Fruit fly (Drosophila melanogaster) whole organism, pupa: ENCODE results near the gene mTerf5.

Experiments used
- CG10348 ChIP-seq: fragments of 200-800 bp; sonication (Bioruptor generic); IDR thresholded peaks from 2 replicates; pipeline ENCODE4 v1.3.6; 2022; ENCODE audit warnings: missing biosample characterization, missing genetic modification characterization
- CG12605 ChIP-seq: fragments of 200-800 bp; sonication (Bioruptor generic); IDR thresholded peaks from 2 replicates; pipeline ENCODE4 v1.3.6; 2022; ENCODE audit warnings: missing biosample characterization, missing genetic modification characterization
- CG13204 ChIP-seq: fragments of 200-800 bp; sonication (Bioruptor generic); optimal IDR thresholded peaks from 2 replicates; lab custom pipeline; 2018; ENCODE audit warnings: missing biosample characterization, mild to moderate bottlenecking, missing genetic modification characterization, moderate library complexity
- CG14655 ChIP-seq: fragments of 200-800 bp; sonication (Bioruptor generic); optimal IDR thresholded peaks from 3 replicates; lab custom pipeline; 2017; ENCODE audit warnings: mild to moderate bottlenecking, missing biosample characterization, missing genetic modification reagents, missing genetic modification characterization
- CG15710 ChIP-seq: fragments of 200-800 bp; sonication (Bioruptor generic); optimal IDR thresholded peaks from 2 replicates; lab custom pipeline; 2018; ENCODE audit warnings: missing biosample characterization, mild to moderate bottlenecking, missing genetic modification characterization, moderate library complexity
- CG17806 ChIP-seq: fragments of 200-800 bp; sonication (Bioruptor generic); optimal IDR thresholded peaks from 2 replicates; lab custom pipeline; 2018; ENCODE audit warnings: missing biosample characterization, mild to moderate bottlenecking, missing genetic modification characterization, moderate library complexity
- CG32121 ChIP-seq: fragments of 200-800 bp; sonication (Bioruptor generic); IDR thresholded peaks from 2 replicates; pipeline ENCODE4 v1.3.6; 2022; ENCODE audit warnings: missing biosample characterization, missing genetic modification characterization
- CG34367 ChIP-seq: fragments of 200-800 bp; sonication (Bioruptor generic); optimal IDR thresholded peaks from 2 replicates; lab custom pipeline; 2018; ENCODE audit warnings: missing biosample characterization, mild to moderate bottlenecking, missing genetic modification characterization
- CG4496 ChIP-seq: fragments of 200-800 bp; sonication (Bioruptor generic); IDR thresholded peaks from 3 replicates; pipeline ENCODE4 v1.3.6; 2022; ENCODE audit warnings: missing biosample characterization, missing genetic modification characterization
- CG8159 ChIP-seq: fragments of 200-800 bp; sonication (Bioruptor generic); optimal IDR thresholded peaks from 3 replicates; lab custom pipeline; 2018; ENCODE audit warnings: missing biosample characterization, mild to moderate bottlenecking, missing genetic modification characterization, moderate library complexity
- CG8301 ChIP-seq: fragments of 200-800 bp; sonication (Bioruptor generic); optimal IDR thresholded peaks from 2 replicates; lab custom pipeline; 2018; ENCODE audit warnings: missing biosample characterization, mild to moderate bottlenecking, missing genetic modification characterization
- CG9948 ChIP-seq: fragments of 200-800 bp; sonication (Bioruptor generic); optimal IDR thresholded peaks from 2 replicates; lab custom pipeline; 2018; ENCODE audit warnings: missing biosample characterization, mild to moderate bottlenecking, missing genetic modification characterization, moderate library complexity
- D1 ChIP-seq: fragments of 200-800 bp; sonication (Bioruptor generic); optimal IDR thresholded peaks from 2 replicates; lab custom pipeline; 2018; ENCODE audit warnings: missing biosample characterization, mild to moderate bottlenecking, missing genetic modification characterization, moderate library complexity
- EcR ChIP-seq: fragments of 200-800 bp; sonication (Bioruptor generic); optimal IDR thresholded peaks from 3 replicates; lab custom pipeline; 2019; ENCODE audit warnings: missing biosample characterization, missing genetic modification characterization, mild to moderate bottlenecking, moderate library complexity, missing genetic modification reagents
- Ets98B ChIP-seq: fragments of 200-800 bp; sonication (Bioruptor generic); IDR thresholded peaks from 2 replicates; pipeline ENCODE4 v1.3.6; 2022; ENCODE audit warnings: missing biosample characterization, missing genetic modification characterization
- Pif1A ChIP-seq: fragments of 200-800 bp; sonication (Bioruptor generic); optimal IDR thresholded peaks from 3 replicates; lab custom pipeline; 2016; ENCODE audit warnings: missing biosample characterization, missing genetic modification characterization
- Pif1B ChIP-seq: fragments of 200-800 bp; sonication (Bioruptor generic); optimal IDR thresholded peaks from 3 replicates; lab custom pipeline; 2016; ENCODE audit warnings: missing biosample characterization, missing genetic modification characterization
- Snoo ChIP-seq: fragments of 200-800 bp; sonication (Bioruptor generic); optimal IDR thresholded peaks from 3 replicates; lab custom pipeline; 2017; ENCODE audit warnings: missing biosample characterization, mild to moderate bottlenecking, missing genetic modification characterization, inconsistent platforms
- fd96Ca ChIP-seq: fragments of 200-800 bp; sonication (Bioruptor generic); IDR thresholded peaks from 3 replicates; pipeline ENCODE4 v1.3.6; 2022; ENCODE audit warnings: missing biosample characterization, missing genetic modification characterization
- gl ChIP-seq: fragments of 200-800 bp; sonication (Bioruptor generic); optimal IDR thresholded peaks from 2 replicates; lab custom pipeline; 2018; ENCODE audit warnings: missing biosample characterization, mild to moderate bottlenecking, missing genetic modification characterization
- rn ChIP-seq: fragments of 200-800 bp; sonication (Bioruptor generic); IDR thresholded peaks from 2 replicates; pipeline ENCODE4 v1.3.6; 2022; ENCODE audit warnings: missing biosample characterization, missing genetic modification characterization

mTerf5 gene

DNA sequence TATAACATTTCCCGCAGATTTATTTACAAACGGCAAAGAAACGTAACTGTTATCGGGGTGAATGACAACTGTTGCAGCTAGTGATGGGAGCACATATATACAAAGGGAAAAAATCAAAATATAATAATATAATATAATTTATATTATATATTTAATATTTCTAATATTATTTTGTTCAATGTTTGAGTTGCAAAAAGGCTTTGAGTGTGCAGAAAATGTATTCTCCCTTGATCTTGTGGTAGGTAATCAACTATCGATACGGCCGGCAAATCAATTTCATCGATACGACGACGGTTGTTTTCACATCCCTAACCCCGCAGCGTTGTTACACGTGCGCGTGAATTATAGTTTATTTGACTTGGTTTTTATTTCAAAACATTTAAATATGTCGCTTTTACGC is at the start of gene mTerf5, which contains the start of gene Non3:
Gene mTerf5 (minus strand): TSS at position 249 of the 400 bp plus-strand sequence.
Gene Non3 (plus strand): TSS at position 289 of the 400 bp plus-strand sequence.
- TF ChIP-seq Ets98B (peak; percentile 32; the same call in 1 of the 2 replicates), CG17806 (tag; lab: Kevin White, UChicago) (peak; percentile 37), Snoo (tag; lab: Kevin White, UChicago) (peak; percentile 33), D1 (tag; lab: Kevin White, UChicago) (no peak), CG9948 (tag; lab: Kevin White, UChicago) (peak; percentile 5), CG34367 (tag; lab: Kevin White, UChicago) (no peak), CG32121 (GFP tag; lab: Robert Waterston, UW) (0 out of 2 replicates have a peak, but pooled peaks have one; percentile 35), CG12605 (peak; percentile 25; the same call in 1 of the 2 replicates), fd96Ca (peak; percentile 61; the same call in 2 of the 3 replicates), CG15710 (tag; lab: Kevin White, UChicago) (peak; percentile 49), rn (no peak), CG8159 (tag; lab: Kevin White, UChicago) (peak; percentile 42), EcR (GFP tag; lab: Kevin White, UChicago) (peak; percentile 86)

DNA sequence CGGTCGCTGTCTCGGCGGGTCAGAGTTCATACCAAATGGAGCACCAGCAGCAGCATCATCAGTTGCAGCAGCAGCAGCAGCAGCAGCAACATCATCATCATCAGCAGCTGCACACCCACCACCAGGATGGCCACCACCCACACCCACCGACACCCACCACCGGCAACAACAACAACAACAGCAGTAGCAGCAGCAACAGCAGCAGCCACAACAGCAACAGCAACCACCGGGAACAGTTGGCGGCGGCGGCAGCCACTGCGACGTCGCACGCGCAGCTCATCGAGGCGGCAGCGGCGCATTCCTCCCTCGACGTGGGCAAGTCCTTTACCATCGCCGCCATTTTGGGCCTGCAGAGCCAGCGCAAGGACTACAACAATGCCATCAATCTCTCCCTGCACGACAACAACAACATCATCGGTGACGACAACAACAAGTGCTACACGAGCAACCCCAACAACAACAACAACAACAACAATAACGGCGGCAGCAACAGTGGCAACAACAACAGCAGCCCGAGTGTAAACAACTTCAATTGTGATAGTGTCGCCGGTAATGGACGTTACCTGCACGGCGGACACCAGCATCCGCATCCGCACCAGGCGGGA is 46.4 kb upstream of the mTerf5 start:
- TF ChIP-seq CG32121 (GFP tag; lab: Robert Waterston, UW) (no peak), CG12605 (no peak), rn (no peak), Snoo (tag; lab: Kevin White, UChicago) (no peak), D1 (tag; lab: Kevin White, UChicago) (no peak), fd96Ca (no peak), CG14655 (GFP tag; lab: Kevin White, UChicago) (no peak), CG4496 (GFP tag; lab: Robert Waterston, UW) (no peak), CG17806 (tag; lab: Kevin White, UChicago) (no peak), EcR (GFP tag; lab: Kevin White, UChicago) (no peak), Pif1A (no peak), CG10348 (GFP tag; lab: Robert Waterston, UW) (no peak), CG34367 (tag; lab: Kevin White, UChicago) (no peak), CG15710 (tag; lab: Kevin White, UChicago) (no peak), CG8301 (tag; lab: Kevin White, UChicago) (no peak), CG8159 (tag; lab: Kevin White, UChicago) (no peak), CG9948 (tag; lab: Kevin White, UChicago) (no peak), gl (no peak), Pif1B (GFP tag; lab: Kevin White, UChicago) (no peak), Ets98B (no peak)

DNA sequence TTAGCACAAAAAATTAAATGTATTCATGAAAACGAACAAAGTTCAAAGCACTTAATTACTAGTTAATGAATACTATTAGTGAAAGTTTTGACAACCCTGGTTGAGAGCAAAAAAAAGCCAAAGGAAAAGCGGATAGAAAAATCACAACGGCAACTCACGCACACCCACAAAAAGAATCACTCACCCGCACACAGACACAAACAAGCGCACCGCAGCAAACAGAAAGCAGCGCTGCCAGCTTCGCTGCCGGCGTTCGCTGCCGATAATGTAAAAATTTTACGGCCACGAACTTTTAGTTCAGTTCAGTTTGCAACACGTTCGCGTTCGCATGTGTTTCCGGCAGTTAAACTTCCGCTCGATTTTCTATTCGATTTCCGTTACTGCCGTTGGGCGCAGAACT is 44.0 kb upstream of the mTerf5 start, which contains the start of gene CG18599:
Gene CG18599 (plus strand): TSS at position 301 of the 400 bp plus-strand sequence.
- no peak for TF ChIP-seq CG12605
- TF ChIP-seq CG32121 (GFP tag; lab: Robert Waterston, UW): no peak
- no peak for TF ChIP-seq CG13204
- TF ChIP-seq, all 21 proteins: peak for 0

DNA sequence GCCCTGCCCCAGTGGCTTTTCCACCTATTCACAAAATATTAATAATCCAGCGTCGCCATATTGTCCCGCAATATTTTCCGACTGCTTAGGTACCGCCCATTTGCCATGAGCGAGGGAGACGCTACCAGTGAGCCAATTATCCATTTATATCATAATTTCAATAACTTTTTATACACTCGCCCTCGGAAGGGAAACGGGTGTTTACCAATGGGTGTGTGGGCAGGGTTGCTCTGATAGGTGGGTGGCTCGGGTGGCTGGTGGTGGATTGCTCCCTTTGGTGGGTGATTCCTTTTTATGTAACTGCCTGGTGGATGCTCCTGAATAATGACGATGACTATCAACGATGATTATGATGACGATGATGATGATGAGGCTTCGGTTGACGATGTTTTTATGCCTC is 43.2 kb upstream of the mTerf5 start:
- TF ChIP-seq Snoo (tag; lab: Kevin White, UChicago) (no peak), CG13204 (no peak), CG12605 (no peak), CG8301 (tag; lab: Kevin White, UChicago) (no peak), CG4496 (GFP tag; lab: Robert Waterston, UW) (no peak), CG10348 (GFP tag; lab: Robert Waterston, UW) (no peak), rn (no peak), Pif1A (no peak), CG15710 (tag; lab: Kevin White, UChicago) (no peak), CG14655 (GFP tag; lab: Kevin White, UChicago) (no peak), D1 (tag; lab: Kevin White, UChicago) (no peak), CG9948 (tag; lab: Kevin White, UChicago) (no peak), CG17806 (tag; lab: Kevin White, UChicago) (no peak), fd96Ca (no peak), CG34367 (tag; lab: Kevin White, UChicago) (no peak), Pif1B (GFP tag; lab: Kevin White, UChicago) (no peak), Ets98B (no peak), CG32121 (GFP tag; lab: Robert Waterston, UW) (no peak), CG8159 (tag; lab: Kevin White, UChicago) (no peak)

DNA sequence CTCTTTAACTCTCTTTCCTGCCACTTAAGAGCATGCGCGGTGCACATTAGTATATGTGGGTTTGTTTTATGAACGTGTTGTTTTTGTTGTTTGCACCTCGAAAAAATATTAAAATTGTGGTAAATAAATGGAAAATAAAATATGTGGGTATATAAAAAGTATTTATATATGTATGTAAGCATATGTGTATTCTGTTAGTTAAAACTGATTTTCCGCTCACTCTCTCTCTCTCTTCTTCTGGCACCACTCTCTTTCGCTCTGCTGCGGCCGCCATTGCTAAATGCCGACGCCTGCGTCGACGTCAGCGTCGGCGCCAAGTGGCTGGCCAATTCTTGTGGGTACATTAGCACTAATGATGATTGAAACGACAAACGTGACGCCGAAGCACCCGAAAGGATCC is 41.8 kb upstream of the mTerf5 start:
- TF ChIP-seq CG17806 (tag; lab: Kevin White, UChicago) (no peak), D1 (tag; lab: Kevin White, UChicago) (no peak), CG4496 (GFP tag; lab: Robert Waterston, UW) (no peak)
- TF ChIP-seq, all 21 proteins: peak for 0

DNA sequence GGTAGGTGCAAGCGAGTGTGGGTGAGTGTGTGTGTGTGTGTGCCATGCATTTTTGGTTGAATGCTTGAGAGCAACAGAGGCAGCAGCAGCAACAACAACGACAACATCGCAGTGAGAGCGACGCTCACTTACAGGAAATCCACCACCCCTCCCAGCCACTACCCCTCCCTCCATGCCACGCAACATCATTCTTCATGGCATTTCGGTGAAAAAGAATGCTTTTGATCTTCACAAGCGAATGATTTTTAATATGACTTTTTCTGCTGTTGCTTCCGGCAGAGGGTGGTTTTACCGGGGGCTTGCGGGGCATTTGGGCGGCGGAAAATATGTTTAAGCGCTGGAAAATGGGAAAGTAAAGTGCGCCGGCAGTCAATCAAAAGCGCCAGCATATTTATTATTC is 38.1 kb upstream of the mTerf5 start:
- TF ChIP-seq Ets98B: no peak
- TF ChIP-seq CG9948 (tag; lab: Kevin White, UChicago): no peak
- no peak for TF ChIP-seq CG4496 (GFP tag; lab: Robert Waterston, UW)
